Worm (Caenorhabditis elegans) whole organism, late embryonic: Measurements from ENCODE around the gene F25E5.2.

Experiments
- ama-1 ChIP-seq: fragments of 150-350 bp; optimal IDR thresholded peaks from 2 replicates; lab custom pipeline; 2014
- ceh-24 ChIP-seq: sonication (generic microtip); optimal IDR thresholded peaks from 2 replicates; lab custom pipeline; 2016; ENCODE audit warnings: mild to moderate bottlenecking, missing genetic modification characterization, missing compliant biosample characterization
- dve-1 ChIP-seq: sonication (generic microtip); optimal IDR thresholded peaks from 2 replicates; lab custom pipeline; 2017; ENCODE audit warnings: antibody characterized with exemption, mild to moderate bottlenecking, missing genetic modification characterization, missing compliant biosample characterization

- TF ChIP-seq ceh-24 (tag; lab: Kevin White, UChicago): no peak
- no peak for TF ChIP-seq dve-1
- no peak for TF ChIP-seq ama-1 (lab: Kevin White, UChicago)
Observed at ce11 chrV:7432441-7433146, 22.5 kb upstream of the F25E5.2 start.
